Fruit fly (Drosophila melanogaster) whole organism, embryonic: Measurements from ENCODE around the gene CG10584.

Experiments
- ATbp ChIP-seq: fragments of 200-800 bp; sonication (Bioruptor generic); optimal IDR thresholded peaks from 2 replicates; lab custom pipeline; 2017; ENCODE audit warnings: missing biosample characterization, mild to moderate bottlenecking, missing genetic modification characterization, missing genetic modification reagents
- Atf-2 ChIP-seq: fragments of 200-800 bp; sonication (Bioruptor generic); optimal IDR thresholded peaks from 2 replicates; lab custom pipeline; 2016; ENCODE audit warnings: missing biosample characterization, missing genetic modification characterization
- Awh ChIP-seq: fragments of 200-800 bp; sonication (Bioruptor generic); IDR thresholded peaks from 2 replicates; pipeline ENCODE4, ENCODE4 v1.3.6; 2022; ENCODE audit warnings: missing biosample characterization, missing genetic modification characterization
- CG10543 ChIP-seq: fragments of 200-800 bp; sonication (Bioruptor generic); optimal IDR thresholded peaks from 3 replicates; lab custom pipeline; 2017; ENCODE audit warnings: missing biosample characterization, mild to moderate bottlenecking, missing genetic modification characterization, moderate library complexity
- CG11695 ChIP-seq: fragments of 200-800 bp; sonication (Bioruptor generic); IDR thresholded peaks from 3 replicates; pipeline ENCODE4 v1.3.6; 2022; ENCODE audit warnings: missing biosample characterization, missing genetic modification characterization
- CG12155 ChIP-seq: fragments of 200-800 bp; sonication (Bioruptor generic); optimal IDR thresholded peaks from 3 replicates; lab custom pipeline; 2016; ENCODE audit warnings: missing biosample characterization, missing genetic modification characterization
- CG13624 ChIP-seq: fragments of 200-800 bp; sonication (Bioruptor generic); optimal IDR thresholded peaks from 2 replicates; lab custom pipeline; 2016; ENCODE audit warnings: missing biosample characterization, missing genetic modification characterization
- CG14667 ChIP-seq: fragments of 200-800 bp; sonication (Bioruptor generic); IDR thresholded peaks from 2 replicates; pipeline ENCODE4 v1.3.6; 2022; ENCODE audit warnings: missing biosample characterization, missing genetic modification characterization
- CG15073 ChIP-seq: fragments of 200-800 bp; sonication (Bioruptor generic); optimal IDR thresholded peaks from 2 replicates; lab custom pipeline; 2016; ENCODE audit warnings: missing biosample characterization, missing genetic modification characterization
- CG15514 ChIP-seq: fragments of 200-800 bp; sonication (Bioruptor generic); optimal IDR thresholded peaks from 3 replicates; lab custom pipeline; 2017; ENCODE audit warnings: missing biosample characterization, missing genetic modification characterization, mild to moderate bottlenecking, moderate library complexity, missing genetic modification reagents
- CG18476 ChIP-seq: fragments of 200-800 bp; sonication (Bioruptor generic); optimal IDR thresholded peaks from 2 replicates; lab custom pipeline; 2016; ENCODE audit warnings: missing biosample characterization, mild to moderate bottlenecking, missing genetic modification characterization
- CG2116 ChIP-seq: fragments of 200-800 bp; sonication (Bioruptor generic); optimal IDR thresholded peaks from 3 replicates; lab custom pipeline; 2018; ENCODE audit warnings: missing biosample characterization, mild to moderate bottlenecking, missing genetic modification characterization
- CG2712 ChIP-seq: fragments of 200-800 bp; optimal IDR thresholded peaks from 3 replicates; lab custom pipeline; 2019; ENCODE audit warnings: missing biosample characterization, mild to moderate bottlenecking, missing genetic modification characterization, moderate library complexity
- CG3163 ChIP-seq: fragments of 200-800 bp; sonication (Bioruptor generic); optimal IDR thresholded peaks from 3 replicates; lab custom pipeline; 2016; ENCODE audit warnings: missing biosample characterization, missing genetic modification characterization
- CG3838 ChIP-seq: fragments of 200-800 bp; sonication (Bioruptor generic); optimal IDR thresholded peaks from 3 replicates; lab custom pipeline; 2016; ENCODE audit warnings: missing biosample characterization, missing genetic modification characterization
- CG8765 ChIP-seq: fragments of 200-800 bp; sonication (Bioruptor generic); IDR thresholded peaks from 2 replicates; pipeline ENCODE4 v1.3.6; 2022; ENCODE audit warnings: missing biosample characterization, missing genetic modification characterization
- CG8924 ChIP-seq: fragments of 200-800 bp; optimal IDR thresholded peaks from 3 replicates; lab custom pipeline; 2019; ENCODE audit warnings: missing biosample characterization, mild to moderate bottlenecking, missing genetic modification characterization, moderate library complexity
- CG9215 ChIP-seq: fragments of 200-800 bp; sonication (Bioruptor generic); IDR thresholded peaks from 2 replicates; pipeline ENCODE4 v1.3.6; 2022; ENCODE audit warnings: missing biosample characterization, missing genetic modification characterization
- CG9932 ChIP-seq: fragments of 200-800 bp; sonication (Bioruptor generic); IDR thresholded peaks from 2 replicates; pipeline ENCODE4 v1.3.6; 2022; ENCODE audit warnings: missing biosample characterization, missing genetic modification characterization
- CHES-1-like ChIP-seq: fragments of 200-800 bp; sonication (Bioruptor generic); optimal IDR thresholded peaks from 2 replicates; lab custom pipeline; 2016; ENCODE audit warnings: missing biosample characterization, missing genetic modification characterization
- E2f1 ChIP-seq: fragments of 200-800 bp; sonication (Bioruptor generic); IDR thresholded peaks from 2 replicates; pipeline ENCODE4 v1.3.6; 2022; ENCODE audit warnings: missing biosample characterization, missing genetic modification characterization
- Hmx ChIP-seq: fragments of 200-800 bp; sonication (Bioruptor generic); optimal IDR thresholded peaks from 2 replicates; lab custom pipeline; 2016; ENCODE audit warnings: missing biosample characterization, missing genetic modification characterization
- NC2β ChIP-seq: fragments of 200-800 bp; sonication (Bioruptor generic); optimal IDR thresholded peaks from 2 replicates; lab custom pipeline; 2016; ENCODE audit warnings: missing biosample characterization, missing genetic modification characterization
- Nf-YA ChIP-seq: fragments of 200-800 bp; sonication (Bioruptor generic); IDR thresholded peaks from 2 replicates; pipeline ENCODE4 v1.3.6; 2022; ENCODE audit warnings: missing biosample characterization, missing genetic modification characterization
- NfI ChIP-seq: fragments of 200-800 bp; sonication (Bioruptor generic); optimal IDR thresholded peaks from 3 replicates; lab custom pipeline; 2018; ENCODE audit warnings: missing biosample characterization, mild to moderate bottlenecking, missing genetic modification characterization, moderate library complexity
- Side ChIP-seq: fragments of 200-800 bp; sonication (Bioruptor generic); optimal IDR thresholded peaks from 2 replicates; lab custom pipeline; 2016; ENCODE audit warnings: missing biosample characterization, missing genetic modification characterization
- Six4 ChIP-seq: fragments of 200-800 bp; sonication (Bioruptor generic); optimal IDR thresholded peaks from 2 replicates; lab custom pipeline; 2016; ENCODE audit warnings: missing biosample characterization, missing genetic modification characterization
- TFAM ChIP-seq: fragments of 200-800 bp; sonication (Bioruptor generic); optimal IDR thresholded peaks from 2 replicates; lab custom pipeline; 2017; ENCODE audit warnings: missing biosample characterization, missing genetic modification characterization, inconsistent platforms
- Xbp1 ChIP-seq: fragments of 200-800 bp; sonication (Bioruptor generic); optimal IDR thresholded peaks from 3 replicates; lab custom pipeline; 2016; ENCODE audit warnings: missing biosample characterization, mild to moderate bottlenecking, missing genetic modification characterization
- abd-A ChIP-seq: fragments of 200-800 bp; sonication (Bioruptor generic); optimal IDR thresholded peaks from 3 replicates; lab custom pipeline; 2019; ENCODE audit warnings: missing biosample characterization, mild to moderate bottlenecking, missing genetic modification characterization, moderate library complexity
- btn ChIP-seq: fragments of 200-800 bp; sonication (Bioruptor generic); optimal IDR thresholded peaks from 2 replicates; lab custom pipeline; 2016; ENCODE audit warnings: missing biosample characterization, missing genetic modification characterization
- cas ChIP-seq: fragments of 200-800 bp; sonication (Bioruptor generic); IDR thresholded peaks from 2 replicates; pipeline ENCODE4 v1.3.6; 2022; ENCODE audit warnings: missing biosample characterization, missing genetic modification characterization
- ci ChIP-seq: fragments of 200-800 bp; sonication (Bioruptor generic); IDR thresholded peaks from 3 replicates; pipeline ENCODE4 v1.3.6; 2022; ENCODE audit warnings: missing biosample characterization, missing genetic modification characterization
- dmrt11E ChIP-seq: fragments of 200-800 bp; sonication (Bioruptor generic); optimal IDR thresholded peaks from 3 replicates; lab custom pipeline; 2018; ENCODE audit warnings: missing biosample characterization, mild to moderate bottlenecking, missing genetic modification characterization, moderate library complexity
- emc ChIP-seq: fragments of 200-800 bp; sonication (Bioruptor generic); optimal IDR thresholded peaks from 2 replicates; lab custom pipeline; 2016; ENCODE audit warnings: missing biosample characterization, missing genetic modification characterization
- exex ChIP-seq: fragments of 200-800 bp; sonication (Bioruptor generic); optimal IDR thresholded peaks from 4 replicates; lab custom pipeline; 2018; ENCODE audit warnings: missing biosample characterization, mild to moderate bottlenecking, missing genetic modification characterization, moderate library complexity
- fd3F ChIP-seq: fragments of 200-800 bp; sonication (Bioruptor generic); optimal IDR thresholded peaks from 2 replicates; lab custom pipeline; 2018; ENCODE audit warnings: missing biosample characterization, mild to moderate bottlenecking, missing genetic modification characterization, moderate library complexity
- fru ChIP-seq: fragments of >200 bp; optimal IDR thresholded peaks from 2 replicates; lab custom pipeline; 2017
- fu2 ChIP-seq: fragments of 200-800 bp; sonication (Bioruptor generic); optimal IDR thresholded peaks from 2 replicates; lab custom pipeline; 2016; ENCODE audit warnings: missing biosample characterization, missing genetic modification characterization
- gcm2 ChIP-seq: fragments of 200-800 bp; sonication (Bioruptor generic); optimal IDR thresholded peaks from 2 replicates; lab custom pipeline; 2016; ENCODE audit warnings: missing biosample characterization, missing genetic modification characterization
- lilli ChIP-seq: fragments of 200-800 bp; sonication (Bioruptor generic); optimal IDR thresholded peaks from 3 replicates; lab custom pipeline; 2016; ENCODE audit warnings: missing biosample characterization, missing genetic modification characterization
- nerfin-1 ChIP-seq: fragments of 200-800 bp; sonication (Bioruptor generic); optimal IDR thresholded peaks from 3 replicates; lab custom pipeline; 2019; ENCODE audit warnings: missing biosample characterization, mild to moderate bottlenecking, missing genetic modification characterization, moderate library complexity
- pho ChIP-seq: fragments of 200-800 bp; sonication (Bioruptor generic); optimal IDR thresholded peaks from 2 replicates; lab custom pipeline; 2016; ENCODE audit warnings: missing biosample characterization, missing genetic modification characterization
- row ChIP-seq: fragments of 200-800 bp; sonication (Bioruptor generic); IDR thresholded peaks from 3 replicates; pipeline ENCODE4 v1.3.6; 2022; ENCODE audit warnings: missing biosample characterization, missing genetic modification characterization
- seq ChIP-seq: fragments of 200-800 bp; sonication (Bioruptor generic); IDR thresholded peaks from 2 replicates; pipeline ENCODE4 v1.3.6; 2022; ENCODE audit warnings: missing biosample characterization, missing genetic modification characterization
- so ChIP-seq: fragments of 200-800 bp; sonication (Bioruptor generic); IDR thresholded peaks from 3 replicates; pipeline ENCODE4 v1.3.6; 2022; ENCODE audit warnings: missing biosample characterization, missing genetic modification characterization
- stc ChIP-seq: fragments of 200-800 bp; sonication (Bioruptor generic); IDR thresholded peaks from 2 replicates; pipeline ENCODE4 v1.3.6; 2022; ENCODE audit warnings: missing biosample characterization, missing genetic modification characterization
- stwl ChIP-seq: fragments of 200-800 bp; sonication (Bioruptor generic); optimal IDR thresholded peaks from 3 replicates; lab custom pipeline; 2018; ENCODE audit warnings: missing biosample characterization, mild to moderate bottlenecking, missing genetic modification characterization, moderate library complexity
- unpg ChIP-seq: fragments of 200-800 bp; sonication (Bioruptor generic); optimal IDR thresholded peaks from 3 replicates; lab custom pipeline; 2018; ENCODE audit warnings: missing biosample characterization, mild to moderate bottlenecking, missing genetic modification characterization, moderate library complexity
- usp ChIP-seq: fragments of >200 bp; optimal IDR thresholded peaks from 2 replicates; lab custom pipeline; 2017; ENCODE audit warnings: missing biosample characterization, missing genetic modification characterization
- vnd ChIP-seq: fragments of 200-800 bp; sonication (Bioruptor generic); IDR thresholded peaks from 3 replicates; pipeline ENCODE4 v1.3.6; 2022; ENCODE audit warnings: missing biosample characterization, missing genetic modification characterization; ENCODE audit not compliant: partially characterized antibody

CG10584 gene

dm6 chr3L:21009405-21010120 lies 21.6 kb downstream of the CG10584 start (continued):
- TF ChIP-seq NC2β (GFP tag; lab: Kevin White, UChicago) = peak; percentile 58
- TF ChIP-seq CG9932 (GFP tag; lab: Robert Waterston, UW) = no peak; the same call in 1 of the 2 replicates
- TF ChIP-seq CG2116 (GFP tag; lab: Kevin White, UChicago) = peak; percentile 20
- TF ChIP-seq fd3F (GFP tag; lab: Kevin White, UChicago) = no peak
- no peak for TF ChIP-seq CG3838 (GFP tag; lab: Kevin White, UChicago)
- peak; percentile 72 for TF ChIP-seq E2f1 (GFP tag; lab: Robert Waterston, UW)
- no peak; the same call in 1 of the 2 replicates for TF ChIP-seq CG9215 (GFP tag; lab: Robert Waterston, UW)
- TF ChIP-seq fu2 (GFP tag; lab: Kevin White, UChicago) = peak; percentile 33
- no peak for TF ChIP-seq fru (lab: Kevin White, UChicago)
- peak; percentile 82 for TF ChIP-seq row (GFP tag; lab: Robert Waterston, UW)
- peak; percentile 6 for TF ChIP-seq CG15514 (GFP tag; lab: Kevin White, UChicago)
- peak; percentile 29 for TF ChIP-seq nerfin-1
- TF ChIP-seq Side (GFP tag; lab: Kevin White, UChicago) = peak; percentile 53
- TF ChIP-seq CG10543 (GFP tag; lab: Kevin White, UChicago) = peak; percentile 23
- TF ChIP-seq so (GFP tag; lab: Robert Waterston, UW) = peak; percentile 69; the same call in 1 of the 3 replicates
- TF ChIP-seq CG14667 = no peak
- TF ChIP-seq Awh (GFP tag; lab: Robert Waterston, UW) = peak; percentile 70
- no peak for TF ChIP-seq cas (GFP tag; lab: Robert Waterston, UW)
- no peak for TF ChIP-seq abd-A (tag; lab: Kevin White, UChicago)
- peak; percentile 55 for TF ChIP-seq CG3163 (GFP tag; lab: Kevin White, UChicago)
- TF ChIP-seq usp = no peak
- peak; percentile 66; the same call in 1 of the 2 replicates for TF ChIP-seq seq (GFP tag; lab: Robert Waterston, UW)
- TF ChIP-seq Atf-2 (GFP tag; lab: Kevin White, UChicago) = peak; percentile 55
- no peak for TF ChIP-seq Hmx (GFP tag; lab: Kevin White, UChicago)
- peak; percentile 69 for TF ChIP-seq CG11695 (GFP tag; lab: Robert Waterston, UW)
- TF ChIP-seq Six4 (GFP tag; lab: Kevin White, UChicago) = peak; percentile 31
- TF ChIP-seq ci (GFP tag; lab: Robert Waterston, UW) = peak; percentile 83
- peak; percentile 24 for TF ChIP-seq CG8924 (tag; lab: Kevin White, UChicago)
- TF ChIP-seq stc (GFP tag; lab: Robert Waterston, UW) = peak; percentile 72; the same call in 1 of the 2 replicates
- no peak for TF ChIP-seq emc
- no peak for TF ChIP-seq CG2712 (tag; lab: Kevin White, UChicago)
- no peak for TF ChIP-seq btn (GFP tag; lab: Kevin White, UChicago)
- peak; percentile 48 for TF ChIP-seq pho (GFP tag; lab: Kevin White, UChicago)
- TF ChIP-seq ATbp (GFP tag; lab: Kevin White, UChicago) = peak; percentile 47
- TF ChIP-seq lilli (GFP tag; lab: Kevin White, UChicago) = peak; percentile 54
- peak; percentile 16 for TF ChIP-seq dmrt11E
- TF ChIP-seq stwl = no peak
- TF ChIP-seq CG15073 (GFP tag; lab: Kevin White, UChicago) = no peak
- 0 out of 2 replicates have a peak, but pooled peaks have one; percentile 49 for TF ChIP-seq Nf-YA
- TF ChIP-seq exex (tag; lab: Kevin White, UChicago) = no peak
- TF ChIP-seq CG12155 (GFP tag; lab: Kevin White, UChicago) = peak; percentile 46
- no peak for TF ChIP-seq CG18476 (GFP tag; lab: Kevin White, UChicago)
- no peak for TF ChIP-seq TFAM (GFP tag; lab: Kevin White, UChicago)
- TF ChIP-seq Xbp1 (GFP tag; lab: Kevin White, UChicago) = peak; percentile 51
- peak; percentile 63 for TF ChIP-seq CG13624
- peak; percentile 50 for TF ChIP-seq unpg (GFP tag; lab: Kevin White, UChicago)
- peak; percentile 19 for TF ChIP-seq NfI
- TF ChIP-seq CG8765 (GFP tag; lab: Robert Waterston, UW) = 0 out of 2 replicates have a peak, but pooled peaks have one; percentile 6
- peak; percentile 73 for TF ChIP-seq CHES-1-like (GFP tag; lab: Kevin White, UChicago)
- TF ChIP-seq gcm2 (GFP tag; lab: Kevin White, UChicago) = no peak
- no peak for TF ChIP-seq vnd (GFP tag; lab: Robert Waterston, UW)
